Fruit fly (Drosophila melanogaster): ENCODE measurements around the gene Spn28Da.

Gene Spn28Da

DNA sequence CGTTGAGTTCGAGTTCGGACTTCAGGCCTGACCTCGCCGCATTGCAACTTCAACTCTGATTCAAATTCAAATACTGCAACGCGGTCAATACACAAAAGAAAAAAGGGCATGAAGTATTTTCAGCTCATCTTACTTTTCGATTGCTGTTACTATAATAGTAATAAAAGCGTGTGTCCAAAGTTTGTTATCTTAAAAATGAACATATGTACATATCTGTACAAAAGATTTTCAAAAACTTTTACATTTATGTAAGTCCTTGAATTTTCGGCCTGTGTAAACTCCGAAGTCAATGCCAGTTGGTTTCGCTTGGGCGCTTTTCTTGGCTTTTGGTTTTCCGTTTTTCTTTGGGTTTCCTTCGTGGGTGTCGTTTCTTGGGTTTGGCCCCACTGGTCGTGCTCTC is 29.8 kb upstream of the Spn28Da start:
- TF ChIP-seq CG8478 (optimal IDR thresholded peaks at IDR 0.05) (no peak), pan (optimal IDR thresholded peaks at IDR 0.05) (no peak), EcR (GFP tag; optimal IDR thresholded peaks at IDR 0.05) (no peak), psq (optimal IDR thresholded peaks at IDR 0.05) (no peak), usp (GFP tag; optimal IDR thresholded peaks at IDR 0.05) (no peak), Dll (optimal IDR thresholded peaks at IDR 0.05) (no peak)

DNA sequence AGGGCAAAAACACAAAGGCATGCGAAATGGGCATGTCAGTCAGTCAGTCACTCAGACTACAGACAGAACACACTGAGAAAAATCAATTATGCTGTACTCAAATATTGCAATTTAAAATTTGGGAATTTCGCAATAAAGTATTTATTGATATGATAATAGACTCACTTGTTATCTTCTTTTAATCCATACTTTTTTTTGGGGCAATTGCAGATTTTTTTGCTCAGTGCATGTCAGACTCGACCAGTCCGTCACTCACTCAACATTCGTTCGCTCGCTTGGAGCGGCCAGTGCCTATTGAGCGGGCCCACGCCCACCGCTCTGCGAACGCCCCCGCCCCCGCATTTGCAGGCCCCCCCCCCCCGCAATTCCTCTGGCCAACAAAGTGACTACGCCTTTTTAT is 27.4 kb upstream of the Spn28Da start:
- TF ChIP-seq psq (optimal IDR thresholded peaks at IDR 0.05) (no peak), pan (optimal IDR thresholded peaks at IDR 0.05) (no peak), Dll (optimal IDR thresholded peaks at IDR 0.05) (no peak), CG8478 (optimal IDR thresholded peaks at IDR 0.05) (no peak), EcR (GFP tag; optimal IDR thresholded peaks at IDR 0.05) (no peak), usp (GFP tag; optimal IDR thresholded peaks at IDR 0.05) (no peak)

DNA sequence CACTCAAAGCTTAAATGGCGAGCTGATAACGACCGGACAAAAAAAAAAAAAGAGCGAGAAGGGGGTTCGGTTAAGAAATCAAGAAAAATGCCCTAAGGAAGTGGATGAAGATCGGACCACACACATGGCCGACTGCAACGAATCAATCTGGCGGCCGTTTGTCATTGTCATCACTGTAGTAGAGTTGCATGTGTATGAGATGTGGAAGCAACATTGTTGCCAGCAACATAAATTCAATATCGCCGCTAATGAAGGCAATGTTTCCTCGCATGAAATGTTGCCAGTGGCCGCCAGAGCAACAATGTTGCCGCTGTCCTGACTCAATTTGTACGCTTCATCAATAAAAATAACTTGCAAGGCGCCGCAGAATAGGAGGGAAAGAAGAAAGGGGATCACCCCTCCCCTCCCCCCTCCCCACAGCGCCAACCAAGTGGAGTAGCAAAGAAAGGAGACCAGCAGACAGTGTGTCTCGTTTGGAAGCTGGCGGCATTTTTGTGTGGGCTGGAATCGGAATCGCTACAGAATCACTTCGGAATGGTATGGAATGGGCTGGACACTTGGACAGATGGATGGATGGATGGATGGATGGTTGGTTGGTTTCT is 26.1 kb upstream of the Spn28Da start:
- no peak for TF ChIP-seq pan (optimal IDR thresholded peaks at IDR 0.05)
- no peak for TF ChIP-seq CG8478 (optimal IDR thresholded peaks at IDR 0.05)
- TF ChIP-seq usp (GFP tag; optimal IDR thresholded peaks at IDR 0.05): no peak
- TF ChIP-seq EcR (GFP tag; optimal IDR thresholded peaks at IDR 0.05): no peak
- TF ChIP-seq Dll (optimal IDR thresholded peaks at IDR 0.05): no peak
- TF ChIP-seq psq (optimal IDR thresholded peaks at IDR 0.05): no peak

DNA sequence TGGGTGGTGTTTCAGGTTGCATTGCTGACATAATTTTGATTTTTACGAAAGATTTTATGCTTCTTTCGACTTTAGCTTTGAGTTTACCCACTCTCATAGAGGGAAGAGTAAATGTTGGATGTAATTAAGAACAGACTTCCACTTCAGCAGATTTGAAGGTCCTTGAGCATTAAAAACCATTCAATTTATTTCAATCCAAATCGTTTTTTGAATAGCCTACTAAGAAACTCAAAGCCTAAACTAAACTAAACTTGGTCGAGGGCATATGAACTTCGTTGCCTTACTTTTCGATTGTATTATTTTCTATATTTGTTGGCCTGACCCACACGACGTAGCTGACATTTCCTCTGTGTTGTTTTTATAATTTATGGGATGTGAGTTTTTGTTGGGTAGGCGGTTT is 23.9 kb upstream of the Spn28Da start:
- TF ChIP-seq Dll (optimal IDR thresholded peaks at IDR 0.05) (no peak), CG8478 (optimal IDR thresholded peaks at IDR 0.05) (no peak), usp (GFP tag; optimal IDR thresholded peaks at IDR 0.05) (no peak), psq (optimal IDR thresholded peaks at IDR 0.05) (no peak), pan (optimal IDR thresholded peaks at IDR 0.05) (no peak), EcR (GFP tag; optimal IDR thresholded peaks at IDR 0.05) (no peak)

DNA sequence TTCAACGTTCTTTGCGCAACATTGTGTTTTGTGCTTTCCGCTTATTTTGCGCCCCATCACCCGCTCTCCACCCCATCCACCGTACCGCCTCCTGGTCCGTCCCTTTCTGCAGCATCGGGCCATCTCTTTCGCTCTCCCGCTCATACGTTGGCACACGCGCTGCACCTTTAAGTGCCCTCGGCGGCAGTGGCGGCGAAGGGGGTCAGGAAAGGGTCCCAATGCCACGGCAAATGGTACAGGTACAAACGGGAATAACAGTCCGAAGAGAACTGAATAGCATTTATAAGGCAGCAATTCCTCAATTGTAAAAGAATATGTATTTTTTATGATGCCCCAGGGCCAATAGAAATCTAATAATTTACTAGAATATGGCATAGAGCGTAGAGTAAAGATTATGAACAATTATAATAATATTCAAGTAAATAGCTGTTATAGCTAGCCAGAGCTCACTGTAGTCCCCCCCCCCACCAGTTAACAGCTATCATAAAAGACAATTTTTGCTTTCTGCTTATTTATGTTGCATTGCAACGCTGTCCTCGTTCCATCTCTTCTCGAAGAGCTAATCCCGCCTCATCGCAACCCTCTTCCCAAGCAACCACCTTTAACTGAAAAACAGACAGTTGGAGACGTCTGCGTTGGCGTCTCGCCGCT is 22.4 kb upstream of the Spn28Da start:
- TF ChIP-seq CG8478 (optimal IDR thresholded peaks at IDR 0.05) (no peak), EcR (GFP tag; optimal IDR thresholded peaks at IDR 0.05) (peak in 1 of 2 experiments; percentile 13)

DNA sequence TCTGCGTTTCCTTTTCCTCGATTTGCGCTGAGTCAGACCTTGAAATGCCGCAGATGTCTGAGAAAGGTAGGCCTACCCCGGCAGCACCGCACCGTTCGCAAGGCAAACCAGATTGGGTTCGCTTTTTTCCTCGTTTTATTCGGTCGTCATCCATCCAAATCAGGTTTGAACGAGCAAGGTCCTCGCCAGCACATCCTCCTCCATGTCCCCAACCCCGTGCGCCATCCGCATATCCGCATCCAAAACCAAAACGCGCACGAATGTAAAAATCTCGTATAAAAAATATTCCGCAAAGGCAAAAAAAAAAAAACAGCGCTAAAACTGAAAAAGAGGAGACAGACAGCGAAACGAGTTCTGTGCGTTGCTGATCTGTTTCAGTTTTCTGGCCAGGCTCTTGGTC is 20.9 kb upstream of the Spn28Da start:
- TF ChIP-seq CG8478 (optimal IDR thresholded peaks at IDR 0.05) (no peak), EcR (GFP tag; optimal IDR thresholded peaks at IDR 0.05) (no peak), psq (optimal IDR thresholded peaks at IDR 0.05) (no peak), Dll (optimal IDR thresholded peaks at IDR 0.05) (no peak), usp (GFP tag; optimal IDR thresholded peaks at IDR 0.05) (no peak), pan (optimal IDR thresholded peaks at IDR 0.05) (no peak)

DNA sequence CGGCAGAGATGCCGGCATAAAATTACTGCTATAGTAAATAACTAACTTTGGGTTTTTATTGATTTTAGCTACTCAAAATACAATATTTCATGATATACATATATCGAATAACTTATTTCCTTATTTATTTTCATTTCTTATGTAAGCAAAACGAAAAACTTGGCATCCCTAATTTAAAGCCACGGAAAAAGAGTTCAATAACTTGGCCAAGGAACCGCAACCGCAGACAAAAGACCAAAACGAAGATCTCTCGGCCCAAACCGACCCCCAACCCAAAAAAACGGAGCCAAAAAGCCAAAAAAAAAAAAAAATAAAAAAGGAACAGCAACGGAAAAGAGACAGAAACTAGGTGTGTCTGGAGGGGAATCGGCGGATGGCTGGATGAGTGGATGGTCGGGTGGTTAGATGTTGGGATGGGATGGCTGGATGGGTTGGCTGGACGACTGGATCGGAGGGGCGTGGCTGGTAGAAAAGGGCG is 20.4 kb upstream of the Spn28Da start:
- TF ChIP-seq EcR (GFP tag; optimal IDR thresholded peaks at IDR 0.05) (no peak), usp (GFP tag; optimal IDR thresholded peaks at IDR 0.05) (no peak), Dll (optimal IDR thresholded peaks at IDR 0.05) (peak; percentile 58), psq (optimal IDR thresholded peaks at IDR 0.05) (no peak), CG8478 (optimal IDR thresholded peaks at IDR 0.05) (no peak)

DNA sequence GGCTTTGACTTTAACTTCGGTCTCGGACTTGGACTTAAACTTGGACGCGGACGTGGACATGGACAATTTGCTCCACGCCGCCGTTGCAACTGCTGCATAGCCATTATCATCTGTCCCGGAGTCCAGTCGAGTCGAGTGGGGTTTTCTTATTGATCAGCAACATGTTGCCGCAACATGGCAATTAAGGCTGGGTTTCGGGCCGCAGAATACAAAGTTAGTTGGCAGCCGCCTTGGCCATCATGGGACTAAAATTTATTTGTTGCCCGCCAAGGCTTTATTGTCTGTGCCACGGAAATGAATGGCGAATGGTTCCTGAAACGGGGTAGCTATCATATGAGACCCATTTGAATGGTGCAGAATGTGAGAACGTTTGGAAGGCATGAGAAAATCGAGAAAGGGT is 12.9 kb upstream of the Spn28Da start:
- TF ChIP-seq pan (optimal IDR thresholded peaks at IDR 0.05): no peak
- TF ChIP-seq EcR (GFP tag; optimal IDR thresholded peaks at IDR 0.05): no peak
- no peak for TF ChIP-seq psq (optimal IDR thresholded peaks at IDR 0.05)
- TF ChIP-seq Dll (optimal IDR thresholded peaks at IDR 0.05): no peak
- TF ChIP-seq usp (GFP tag; optimal IDR thresholded peaks at IDR 0.05): no peak
- no peak for TF ChIP-seq CG8478 (optimal IDR thresholded peaks at IDR 0.05)

DNA sequence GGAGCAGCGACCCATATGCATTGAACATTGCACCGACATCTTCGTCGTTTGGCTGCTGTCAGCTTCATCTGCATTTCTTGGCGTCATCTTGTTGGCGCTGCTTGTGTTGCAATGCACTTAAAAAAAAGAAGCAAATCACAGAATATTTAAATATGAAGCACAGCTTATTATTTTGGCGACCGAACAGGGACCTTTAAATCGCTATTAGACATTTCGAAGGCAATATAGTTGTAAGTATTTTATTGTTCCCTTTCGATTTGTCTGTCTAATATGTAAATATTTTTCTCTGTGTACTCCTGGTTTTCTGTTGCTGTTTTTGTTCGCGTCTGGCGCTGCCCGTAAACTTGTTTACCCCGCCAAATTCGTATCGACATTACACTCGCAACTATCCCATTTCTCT is 11.0 kb upstream of the Spn28Da start:
- TF ChIP-seq pan (optimal IDR thresholded peaks at IDR 0.05): no peak

DNA sequence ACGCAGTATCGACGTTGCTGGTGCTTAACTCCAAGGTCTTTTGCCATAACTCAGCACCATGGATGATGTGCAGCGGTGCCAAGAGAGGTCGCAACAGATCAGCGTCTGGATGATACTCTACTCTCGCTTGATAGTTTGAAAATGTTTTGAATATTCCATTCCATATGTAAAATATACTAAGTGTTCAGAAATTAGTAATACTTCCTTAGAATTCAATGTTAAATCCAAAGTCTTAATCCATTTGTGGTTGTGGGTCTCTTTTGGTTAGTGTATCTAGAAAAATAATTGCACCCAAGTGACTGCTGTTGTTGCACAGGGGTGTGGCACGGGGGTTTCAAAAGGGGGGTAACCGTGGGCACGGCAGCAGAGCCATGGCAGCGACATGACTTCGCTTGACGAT is 10.2 kb upstream of the Spn28Da start:
- TF ChIP-seq psq (optimal IDR thresholded peaks at IDR 0.05) (no peak), Dll (optimal IDR thresholded peaks at IDR 0.05) (no peak), pan (optimal IDR thresholded peaks at IDR 0.05) (no peak), CG8478 (optimal IDR thresholded peaks at IDR 0.05) (no peak), usp (GFP tag; optimal IDR thresholded peaks at IDR 0.05) (no peak), EcR (GFP tag; optimal IDR thresholded peaks at IDR 0.05) (no peak)

DNA sequence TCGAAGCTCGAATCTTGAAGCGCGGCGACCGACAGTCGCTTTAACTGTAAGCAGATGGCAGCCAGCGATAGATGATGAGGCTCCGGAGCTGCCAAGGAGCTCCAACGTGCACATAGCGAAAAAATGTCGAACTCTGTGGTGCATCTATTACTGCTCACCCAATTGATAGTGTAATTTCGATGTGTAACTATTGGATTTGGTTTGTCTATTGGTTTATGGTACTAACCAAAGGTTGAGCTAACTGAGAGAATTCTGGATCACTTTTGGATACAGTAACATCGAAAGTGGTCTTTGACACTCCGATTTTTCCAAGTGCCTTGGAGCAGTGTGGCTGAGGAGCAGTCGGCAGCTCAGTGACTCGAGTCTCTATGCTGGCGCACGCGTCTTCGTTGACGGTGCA is 9.7 kb upstream of the Spn28Da start:
- TF ChIP-seq psq (optimal IDR thresholded peaks at IDR 0.05) (no peak), CG8478 (optimal IDR thresholded peaks at IDR 0.05) (no peak), EcR (GFP tag; optimal IDR thresholded peaks at IDR 0.05) (peak in 1 of 2 experiments; percentile 19), pan (optimal IDR thresholded peaks at IDR 0.05) (no peak)

DNA sequence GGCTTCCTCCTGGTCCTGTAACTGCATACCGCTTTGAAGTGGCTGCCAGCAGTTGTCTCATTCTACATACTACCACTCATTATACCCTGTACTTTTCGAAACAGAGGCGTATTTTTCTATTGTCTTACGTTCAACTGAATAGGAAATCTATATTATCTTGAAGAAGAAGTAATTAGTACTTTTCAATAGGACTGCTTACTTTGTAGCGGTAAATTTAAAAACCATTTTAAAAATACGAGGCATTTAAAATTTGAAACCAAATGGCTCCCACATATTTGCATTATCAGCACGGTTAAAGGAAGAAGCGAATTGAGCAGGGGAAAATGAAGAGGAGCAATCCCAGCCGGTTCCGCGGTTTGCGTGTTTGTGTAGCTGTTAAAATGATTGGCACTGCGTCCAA is 8.3 kb upstream of the Spn28Da start:
- TF ChIP-seq usp (GFP tag; optimal IDR thresholded peaks at IDR 0.05) (no peak), psq (optimal IDR thresholded peaks at IDR 0.05) (no peak), pan (optimal IDR thresholded peaks at IDR 0.05) (no peak), Dll (optimal IDR thresholded peaks at IDR 0.05) (no peak), CG8478 (optimal IDR thresholded peaks at IDR 0.05) (no peak), EcR (GFP tag; optimal IDR thresholded peaks at IDR 0.05) (no peak)

DNA sequence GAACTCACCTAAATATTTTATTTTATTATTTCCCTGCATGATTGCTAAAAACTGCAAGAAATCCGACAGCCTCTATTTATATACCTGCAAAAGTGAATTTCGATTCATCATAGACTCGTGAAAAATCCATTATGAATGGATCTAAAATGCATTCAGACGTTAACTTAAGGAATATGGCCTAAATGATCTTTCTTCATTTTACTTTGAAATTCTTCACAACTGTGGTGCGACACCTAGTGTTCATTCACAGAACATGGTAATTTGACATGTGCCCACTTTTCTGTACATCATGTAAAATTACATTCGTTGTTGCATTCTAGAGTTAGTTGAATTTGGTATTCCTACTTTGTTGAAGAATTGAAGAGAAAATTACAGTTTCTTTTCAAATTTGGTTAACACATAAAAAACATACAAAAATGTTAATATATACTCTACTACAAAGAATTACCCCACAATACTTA is 1.8 kb upstream of the Spn28Da start, which contains the start of gene Spn28Db:
TSS of gene Spn28Db (minus strand) at position 51 of the 461 bp plus-strand sequence.
- TF ChIP-seq usp (GFP tag; optimal IDR thresholded peaks at IDR 0.05): no peak
- no peak for TF ChIP-seq psq (optimal IDR thresholded peaks at IDR 0.05)
